Worm (Caenorhabditis elegans) whole organism, mixed stage, embryonic: Measurements from ENCODE around the gene sulp-8.

Source experiments
- ceh-83 ChIP-seq: fragments of 200-800 bp; sonication (Bioruptor generic); optimal IDR thresholded peaks from 2 replicates; lab custom pipeline; 2018; ENCODE audit warnings: mild to moderate bottlenecking, missing genetic modification characterization, missing compliant biosample characterization
- lin-13 ChIP-seq: fragments of 150-350 bp; optimal IDR thresholded peaks from 2 replicates; lab custom pipeline; 2014; ENCODE audit warnings: missing biosample characterization, missing genetic modification characterization
- lsy-2 ChIP-seq: fragments of 150-350 bp; optimal IDR thresholded peaks from 2 replicates; lab custom pipeline; 2014; ENCODE audit warnings: missing biosample characterization, missing genetic modification characterization
- mep-1 ChIP-seq: fragments of 150-350 bp; optimal IDR thresholded peaks from 2 replicates; lab custom pipeline; 2017; ENCODE audit warnings: missing biosample characterization, missing genetic modification reagents, missing genetic modification characterization, inconsistent platforms
- nhr-12 ChIP-seq: fragments of 150-350 bp; optimal IDR thresholded peaks from 2 replicates; lab custom pipeline; 2014; ENCODE audit warnings: missing biosample characterization, missing genetic modification characterization
- nhr-28 ChIP-seq: fragments of 150-350 bp; optimal IDR thresholded peaks from 2 replicates; lab custom pipeline; 2014; ENCODE audit warnings: missing biosample characterization, missing genetic modification characterization
- nhr-76 ChIP-seq: sonication (generic microtip); optimal IDR thresholded peaks from 2 replicates; lab custom pipeline; 2017; ENCODE audit warnings: missing biosample characterization, missing genetic modification characterization
- snpc-4 ChIP-seq: fragments of 150-350 bp; optimal IDR thresholded peaks from 2 replicates; lab custom pipeline; 2014; ENCODE audit warnings: missing biosample characterization, missing genetic modification characterization
- ztf-11 ChIP-seq: fragments of 150-350 bp; optimal IDR thresholded peaks from 2 replicates; lab custom pipeline; 2014; ENCODE audit warnings: missing biosample characterization, missing genetic modification characterization

DNA sequence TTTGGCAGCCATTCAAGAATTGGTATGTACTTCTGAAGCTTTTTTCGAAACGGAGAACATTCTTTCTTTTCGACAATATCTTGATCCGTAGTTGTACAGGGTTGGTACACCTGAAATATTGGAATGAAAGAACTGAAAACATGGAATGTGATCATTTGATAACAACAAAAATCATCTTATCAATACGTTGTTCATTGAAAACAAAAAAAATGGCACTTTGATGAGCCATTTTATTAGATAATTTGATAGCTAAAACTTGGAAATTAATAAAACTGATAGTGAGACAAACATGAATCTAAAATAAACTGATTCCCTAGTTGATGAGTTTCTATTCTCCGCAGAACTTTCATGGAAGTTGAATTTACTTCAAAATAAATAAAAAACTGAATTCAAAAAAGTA lies 972 bp downstream of the sulp-8 start:
- TF ChIP-seq ztf-11 (no peak), mep-1 (tag; lab: Kevin White, UChicago) (no peak), lsy-2 (tag; lab: Kevin White, UChicago) (no peak), nhr-12 (tag; lab: Kevin White, UChicago) (no peak), nhr-28 (tag; lab: Kevin White, UChicago) (no peak), nhr-76 (tag; lab: Kevin White, UChicago) (no peak), snpc-4 (tag; lab: Kevin White, UChicago) (no peak), ceh-83 (no peak), lin-13 (no peak)
